Worm (Caenorhabditis elegans): ENCODE data around the gene shk-1.

Gene shk-1

DNA sequence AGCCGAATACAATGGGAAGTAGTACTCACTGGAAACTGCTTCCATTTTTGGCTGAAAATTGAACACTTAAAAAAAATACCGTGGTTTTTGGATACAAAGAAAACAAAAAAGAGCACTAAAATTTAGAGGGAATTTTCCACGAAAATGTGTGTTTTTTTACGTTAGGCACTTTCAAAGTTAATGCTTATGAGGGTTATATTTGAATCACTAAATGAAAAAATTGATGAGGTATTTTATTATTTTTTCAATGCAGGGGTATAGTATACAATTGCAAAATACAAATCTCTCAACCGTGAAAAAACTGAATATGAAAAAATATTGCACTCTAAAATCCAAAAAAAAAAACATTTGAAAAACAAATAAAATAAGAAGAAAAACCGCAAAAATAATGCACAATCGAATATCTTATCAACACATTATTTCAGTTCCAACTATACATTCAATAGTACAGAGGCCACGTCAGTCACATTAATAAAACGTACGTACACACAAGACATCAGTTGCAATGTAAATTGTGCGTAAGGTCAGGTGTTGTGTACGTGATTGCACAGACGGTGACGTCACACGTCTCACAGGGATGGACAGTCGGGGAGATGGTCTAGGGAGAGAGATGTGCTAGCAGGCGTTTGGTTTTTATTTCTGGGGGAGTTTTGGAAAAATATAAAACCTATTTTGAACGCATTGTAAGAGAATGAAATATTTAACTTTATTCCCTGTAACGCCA lies 11.9 kb downstream of the shk-1 start, which contains the start of gene aqp-10 (continued):
- TF ChIP-seq nhr-6 (tag; optimal IDR thresholded peaks at IDR 0.05) (peak; percentile 74), ceh-62 (tag; optimal IDR thresholded peaks at IDR 0.05) (no peak), hlh-11 (tag; optimal IDR thresholded peaks at IDR 0.05) (peak; percentile 80), ceh-32 (tag; optimal IDR thresholded peaks at IDR 0.05; ENCODE audit: poor library complexity) (no peak), lin-29 (GFP tag; IDR thresholded peaks at IDR 0.05) (no peak), dmd-9 (GFP tag; IDR thresholded peaks at IDR 0.05) (no peak), F44E2.7 (GFP tag; IDR thresholded peaks at IDR 0.05) (no peak), Y75B8A.6 (GFP tag; IDR thresholded peaks at IDR 0.05) (no peak), ctbp-1 (GFP tag; IDR thresholded peaks at IDR 0.05) (no peak), lin-39 (tag; optimal IDR thresholded peaks at IDR 0.05) (no peak), set-16 (GFP tag; IDR thresholded peaks at IDR 0.05) (no peak), tag-97 (GFP tag; IDR thresholded peaks at IDR 0.05) (no peak), pqm-1 (tag; optimal IDR thresholded peaks at IDR 0.05) (peak; percentile 73), nhr-48 (tag; optimal IDR thresholded peaks at IDR 0.05) (peak; percentile 45), daf-19 (GFP tag; conservative IDR thresholded peaks at IDR 0.05) (no peak), Y48G9A.11 (GFP tag; IDR thresholded peaks at IDR 0.05) (no peak), dmd-8 (GFP tag; IDR thresholded peaks at IDR 0.05) (0 out of 2 replicates have a peak, but pooled peaks have one; percentile 37), F49E8.2 (tag; optimal IDR thresholded peaks at IDR 0.05; ENCODE audit: borderline replicate concordance) (no peak), mxl-3 (GFP tag; optimal IDR thresholded peaks at IDR 0.05) (peak; percentile 5), snpc-4 (tag; optimal IDR thresholded peaks at IDR 0.05) (no peak), egl-43 (GFP tag; IDR thresholded peaks at IDR 0.05) (no peak), zip-2 (tag; optimal IDR thresholded peaks at IDR 0.05) (no peak), nhr-237 (tag; optimal IDR thresholded peaks at IDR 0.05) (no peak), ama-1 (optimal IDR thresholded peaks at IDR 0.05) (no peak), R02D3.7 (tag; optimal IDR thresholded peaks at IDR 0.05) (no peak), sdz-12 (GFP tag; optimal IDR thresholded peaks at IDR 0.05) (no peak), hmg-1.1 (GFP tag; IDR thresholded peaks at IDR 0.05) (peak; percentile 70), Y105C5A.15 (GFP tag; IDR thresholded peaks at IDR 0.05) (no peak)

DNA sequence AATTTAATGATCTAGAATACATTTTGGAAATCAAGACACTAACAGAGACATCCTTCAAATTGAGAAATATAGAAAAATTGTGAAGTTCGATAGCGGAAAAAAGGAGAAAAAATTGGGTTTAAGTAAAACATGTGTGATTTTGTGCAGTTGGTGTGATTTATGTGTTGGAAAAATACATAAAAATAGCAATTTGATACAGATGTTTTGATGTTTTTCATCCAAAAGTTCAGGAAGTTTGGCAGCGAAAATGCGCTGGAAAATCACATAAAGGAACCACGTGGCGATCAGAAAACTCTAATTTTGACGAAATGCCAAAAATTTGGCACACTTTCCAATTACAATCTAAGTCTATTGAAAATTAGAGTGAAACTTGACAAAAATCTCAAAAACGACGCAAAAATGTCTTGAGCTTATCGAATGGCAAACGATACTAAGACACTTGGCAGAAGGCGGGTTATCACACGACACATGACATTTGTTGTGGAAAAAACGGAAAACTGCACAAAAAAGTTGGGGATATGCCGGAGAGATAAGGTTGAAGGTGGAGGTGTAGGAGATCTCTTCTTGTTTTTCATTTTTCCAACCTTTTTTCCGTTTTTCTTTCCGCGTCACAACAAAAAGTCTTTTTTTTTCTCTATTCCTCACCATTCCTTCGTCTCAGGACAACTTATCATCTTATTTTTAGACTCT lies 16.0 kb downstream of the shk-1 start, which contains the start of gene ZK1321.4:
Gene ZK1321.4 (minus strand): TSS at position 51 of the 690 bp plus-strand sequence.
- TF ChIP-seq F10B5.3 (tag; optimal IDR thresholded peaks at IDR 0.05) (no peak), nhr-11 (tag; optimal IDR thresholded peaks at IDR 0.05) (peak; percentile 12), daf-8 (GFP tag; IDR thresholded peaks at IDR 0.05) (no peak), egl-43 (GFP tag; IDR thresholded peaks at IDR 0.05) (no peak), nhr-42 (GFP tag; IDR thresholded peaks at IDR 0.05) (no peak), zip-2 (tag; optimal IDR thresholded peaks at IDR 0.05) (no peak), dmd-8 (GFP tag; IDR thresholded peaks at IDR 0.05) (no peak)

DNA sequence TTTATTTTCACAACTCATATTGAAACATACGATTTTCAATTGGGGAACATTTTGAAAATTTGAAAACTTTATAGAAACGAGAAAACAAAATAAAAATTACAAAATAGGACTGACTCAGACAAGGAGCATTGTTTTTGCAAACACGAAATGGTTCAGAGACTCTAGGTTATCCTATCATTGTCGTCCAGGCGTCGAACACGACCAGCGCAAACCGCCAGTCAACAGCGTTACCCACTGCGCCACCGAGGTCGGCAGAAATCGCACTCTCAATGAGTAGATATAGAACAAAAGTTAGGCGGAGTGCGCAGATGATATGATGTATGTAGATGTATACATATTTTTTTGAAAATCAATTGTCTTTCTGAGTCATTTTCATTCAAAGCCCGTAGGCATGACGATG lies 16.6 kb downstream of the shk-1 start:
- TF ChIP-seq dpl-1 (GFP tag; optimal IDR thresholded peaks at IDR 0.05) (peak; percentile 36), ctbp-1 (GFP tag; IDR thresholded peaks at IDR 0.05) (peak; percentile 78), unc-130 (GFP tag; optimal IDR thresholded peaks at IDR 0.05) (peak; percentile 74), dmd-8 (GFP tag; IDR thresholded peaks at IDR 0.05) (peak; percentile 85), nhr-77 (tag; optimal IDR thresholded peaks at IDR 0.05) (no peak), D1046.2 (GFP tag; IDR thresholded peaks at IDR 0.05) (peak; percentile 86; the same call in 1 of the 2 replicates), pqm-1 (tag; optimal IDR thresholded peaks at IDR 0.05) (no peak), saeg-2 (GFP tag; IDR thresholded peaks at IDR 0.05) (peak; percentile 51; the same call in 1 of the 2 replicates), tra-1 (GFP tag; IDR thresholded peaks at IDR 0.05) (peak; percentile 85), daf-12 (tag; optimal IDR thresholded peaks at IDR 0.05) (no peak), vab-7 (GFP tag; IDR thresholded peaks at IDR 0.05) (peak; percentile 91), T20F7.1 (GFP tag; optimal IDR thresholded peaks at IDR 0.05) (peak; percentile 44), Y5F2A.4 (GFP tag; optimal IDR thresholded peaks at IDR 0.05) (peak; percentile 76), F49E8.2 (tag; optimal IDR thresholded peaks at IDR 0.05; ENCODE audit: borderline replicate concordance) (peak; percentile 31), lin-15B (tag; optimal IDR thresholded peaks at IDR 0.05) (no peak), hmg-1.1 (GFP tag; IDR thresholded peaks at IDR 0.05) (peak; percentile 89), arid-1 (GFP tag; conservative IDR thresholded peaks at IDR 0.05) (no peak; the same call in 1 of the 2 replicates), dmd-6 (GFP tag; IDR thresholded peaks at IDR 0.05) (peak; percentile 67), gei-8 (GFP tag; optimal IDR thresholded peaks at IDR 0.05) (peak; percentile 74), unc-62 (GFP tag; optimal IDR thresholded peaks at IDR 0.05 in 1 of 2) (no peak), unc-62 (tag; optimal IDR thresholded peaks at IDR 0.05) (no peak)

Data from whole organism, L4 larva.